Worm (Caenorhabditis elegans): Measurements from ENCODE around the gene srd-74.

- TF ChIP-seq C17E4.6 (GFP tag; IDR thresholded peaks at IDR 0.05) (no peak), attf-6 (GFP tag; IDR thresholded peaks at IDR 0.05) (no peak)
These were observed 26.9 kb downstream of the srd-74 start, which contains the start of gene C18D11.9 for ce11 chrIII:11808818-11809217.
